Fruit fly (Drosophila melanogaster): ENCODE data around the gene Hsp70Bb.
A peak's percentile ranks its signal among the peaks of the same experiment; 100 is the strongest.
"Not testable (repeated sequence)": the region's sequence is repeated elsewhere in the genome, so short reads cannot be mapped to it uniquely, and the experiment has no call there.

The Hsp70Bb gene

dm6 chr3R:12505493-12505892 is at the start of gene Hsp70Bb:
Gene Hsp70Bb (plus strand): TSS chr3R:12505793.
- TF ChIP-seq Mio, brk, N (GFP tag; optimal IDR thresholded peaks at IDR 0.05): not testable (repeated sequence)

- no peak for TF ChIP-seq tai (GFP tag; optimal IDR thresholded peaks at IDR 0.05)
- no peak for TF ChIP-seq OdsH (GFP tag; optimal IDR thresholded peaks at IDR 0.05)
- no peak for TF ChIP-seq GATAd (GFP tag; optimal IDR thresholded peaks at IDR 0.05)
- TF ChIP-seq Hr78 (GFP tag; optimal IDR thresholded peaks at IDR 0.05): no peak
- TF ChIP-seq fru (GFP tag; optimal IDR thresholded peaks at IDR 0.05): no peak
- TF ChIP-seq psq (GFP tag; optimal IDR thresholded peaks at IDR 0.05): no peak
- no peak for TF ChIP-seq Sp1 (GFP tag; optimal IDR thresholded peaks at IDR 0.05)
- no peak for TF ChIP-seq Rel (GFP tag; optimal IDR thresholded peaks at IDR 0.05)
- TF ChIP-seq Rel (tag; optimal IDR thresholded peaks at IDR 0.05): no peak
- no peak for TF ChIP-seq Hr83 (GFP tag; optimal IDR thresholded peaks at IDR 0.05; ENCODE audit: poor library complexity, severe bottlenecking)
- no peak for TF ChIP-seq Jra (GFP tag; optimal IDR thresholded peaks at IDR 0.05)
Observed at dm6 chr3R:12456370-12456940, 49.1 kb upstream of the Hsp70Bb start, which contains the start of gene trus. Gene trus (plus strand): TSS chr3R:12456573.

- TF ChIP-seq HLH106 (tag; optimal IDR thresholded peaks at IDR 0.05) (no peak), Rel (GFP tag; optimal IDR thresholded peaks at IDR 0.05) (no peak), Rel (tag; optimal IDR thresholded peaks at IDR 0.05) (peak; percentile 11), CG32264 (GFP tag; optimal IDR thresholded peaks at IDR 0.05) (no peak), Abd-B (GFP tag; optimal IDR thresholded peaks at IDR 0.05) (no peak), psq (GFP tag; optimal IDR thresholded peaks at IDR 0.05) (peak; percentile 91), Myc (optimal IDR thresholded peaks at IDR 0.05) (peak; percentile 23)
Observed at dm6 chr3R:12459879-12460522, 45.6 kb upstream of the Hsp70Bb start, which contains the start of the genes CG5961 and Polr3C. Gene CG5961 (minus strand): TSS chr3R:12460294. Gene Polr3C (plus strand): TSS chr3R:12460414.

- not testable (repeated sequence) for TF ChIP-seq pan (optimal IDR thresholded peaks at IDR 0.05); Vsx2 (GFP tag; optimal IDR thresholded peaks at IDR 0.05; ENCODE audit: partially characterized antibody); sage (GFP tag; optimal IDR thresholded peaks at IDR 0.05)
Observed at dm6 chr3R:12465198-12465597, 40.4 kb upstream of the Hsp70Bb start, which contains the start of gene CG5608. Gene CG5608 (minus strand): TSS chr3R:12465298.

dm6 chr3R:12467675-12468074 is 37.9 kb upstream of the Hsp70Bb start, which contains the start of gene Hsp70Ba:
Gene Hsp70Ba (minus strand): TSS chr3R:12467776.
- not testable (repeated sequence) for TF ChIP-seq Hr78, Sp1, ey (GFP tag; optimal IDR thresholded peaks at IDR 0.05)

dm6 chr3R:12502210-12502609 is 3.4 kb upstream of the Hsp70Bb start, which contains the start of gene Hsp70Bbb:
Gene Hsp70Bbb (plus strand): TSS chr3R:12502510.
- TF ChIP-seq sv, psq, sage (GFP tag; optimal IDR thresholded peaks at IDR 0.05): not testable (repeated sequence)

dm6 chr3R:12508776-12509175 is 3.2 kb downstream of the Hsp70Bb start, which contains the start of gene Hsp70Bc:
Gene Hsp70Bc (plus strand): TSS chr3R:12509076.
- not testable (repeated sequence) for TF ChIP-seq CG9705 (GFP tag; optimal IDR thresholded peaks at IDR 0.05); foxo (GFP tag; optimal IDR thresholded peaks at IDR 0.05); dsf (GFP tag; optimal IDR thresholded peaks at IDR 0.05; ENCODE audit: borderline replicate concordance)

Measured in whole organism, wandering third instar larva.